Worm (Caenorhabditis elegans): Measurements from ENCODE around the gene oac-22.

DNA sequence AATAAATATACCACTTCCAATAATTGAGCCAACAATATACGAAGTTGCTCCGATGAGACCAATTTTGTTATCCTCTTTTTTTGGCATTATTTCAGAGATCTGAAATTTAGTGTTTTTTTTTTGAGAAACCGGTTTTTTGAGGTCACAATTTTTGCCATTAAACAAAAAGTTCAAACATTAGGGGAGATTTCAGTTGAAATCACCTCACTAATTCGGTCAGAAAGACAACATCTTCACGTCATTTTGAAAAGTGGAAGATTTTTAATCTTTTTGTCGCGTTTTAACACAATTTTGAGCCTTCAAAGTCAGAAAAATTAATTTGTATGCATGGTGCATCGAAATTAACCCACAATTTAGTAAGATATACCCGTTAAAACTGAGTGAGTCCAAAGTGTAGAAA lies 20.5 kb upstream of the oac-22 start, which contains the start of gene aat-8:
- TF ChIP-seq unc-39 (tag; optimal IDR thresholded peaks at IDR 0.05) (no peak), mls-2 (tag; optimal IDR thresholded peaks at IDR 0.05) (no peak), nhr-28 (tag; optimal IDR thresholded peaks at IDR 0.05) (no peak), elt-1 (tag; optimal IDR thresholded peaks at IDR 0.05; ENCODE audit: borderline replicate concordance, insufficient read depth) (no peak), lsy-2 (tag; optimal IDR thresholded peaks at IDR 0.05) (no peak), sem-2 (GFP tag; optimal IDR thresholded peaks at IDR 0.05) (no peak), nhr-12 (tag; optimal IDR thresholded peaks at IDR 0.05) (no peak), nhr-76 (tag; optimal IDR thresholded peaks at IDR 0.05) (no peak), pha-4 (tag; optimal IDR thresholded peaks at IDR 0.05) (no peak)
